Fruit fly (Drosophila melanogaster): ENCODE data around the gene D2hgdh.
A peak's percentile ranks its signal among the peaks of the same experiment; 100 is the strongest.

The D2hgdh gene

DNA sequence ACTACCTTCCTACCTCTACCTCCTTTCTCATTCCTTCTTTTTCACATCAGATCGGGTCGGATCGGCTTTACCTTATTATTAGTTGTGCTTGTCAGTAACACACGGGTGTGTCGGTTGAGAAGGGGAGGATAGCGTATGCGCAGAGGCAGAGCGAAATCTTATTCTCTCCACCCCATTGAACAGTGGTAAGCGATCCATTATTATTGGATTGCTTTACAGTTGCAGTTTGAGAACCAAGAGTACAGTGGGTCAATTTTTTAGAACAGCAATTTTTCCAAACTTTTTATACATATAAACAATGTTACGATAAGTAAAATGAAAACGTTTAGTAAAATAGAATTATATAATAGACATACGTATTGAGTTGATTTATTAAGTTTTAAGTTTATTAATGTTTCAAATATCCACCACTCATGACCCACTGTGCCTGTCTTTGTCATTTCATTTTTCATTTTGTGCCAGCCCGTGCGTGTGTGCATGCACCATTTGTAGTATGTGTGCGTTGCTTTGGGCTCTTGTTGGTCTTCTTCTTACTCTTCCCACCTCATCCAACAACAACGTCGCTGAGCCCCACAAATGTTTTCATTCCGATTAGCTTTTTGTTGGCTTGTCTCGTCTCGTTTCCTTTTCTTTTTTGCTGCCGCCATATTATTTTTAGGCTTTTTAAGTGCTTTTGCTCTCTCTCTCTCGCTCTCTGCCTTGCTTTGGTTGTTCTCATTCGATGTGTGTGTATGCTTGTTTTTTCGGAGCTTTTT is 3.5 kb upstream of the D2hgdh start (continued):
- TF ChIP-seq tgo (GFP tag; IDR thresholded peaks at IDR 0.05) (peak; percentile 99), CG33557 (GFP tag; optimal IDR thresholded peaks at IDR 0.05) (peak; percentile 99), pzg (GFP tag; optimal IDR thresholded peaks at IDR 0.05) (peak; percentile 20), CG8359 (GFP tag; optimal IDR thresholded peaks at IDR 0.05; ENCODE audit: borderline replicate concordance) (peak; percentile 96), Antp (GFP tag; optimal IDR thresholded peaks at IDR 0.05) (peak; percentile 85), Ada2b (GFP tag; IDR thresholded peaks at IDR 0.05) (peak; percentile 99), CG34224 (GFP tag; IDR thresholded peaks at IDR 0.05; ENCODE audit: partially characterized antibody) (peak; percentile 61; the same call in 1 of the 3 replicates), CG8478 (optimal IDR thresholded peaks at IDR 0.05) (no peak), CG18619 (GFP tag; optimal IDR thresholded peaks at IDR 0.05) (peak; percentile 99), peb (GFP tag; IDR thresholded peaks at IDR 0.05) (peak; percentile 99), CG31365 (tag; optimal IDR thresholded peaks at IDR 0.05) (peak; percentile 93), Nf-YC (tag; optimal IDR thresholded peaks at IDR 0.05) (peak; percentile 92), cad (GFP tag; optimal IDR thresholded peaks at IDR 0.05) (no peak), scrt (GFP tag; optimal IDR thresholded peaks at IDR 0.05) (peak; percentile 98), Fer2 (tag; optimal IDR thresholded peaks at IDR 0.05) (peak; percentile 99), CG17385 (GFP tag; optimal IDR thresholded peaks at IDR 0.05) (peak; percentile 99), CG12236 (GFP tag; optimal IDR thresholded peaks at IDR 0.05) (peak; percentile 90), disco-r (GFP tag; optimal IDR thresholded peaks at IDR 0.05) (peak; percentile 94), ewg (GFP tag; optimal IDR thresholded peaks at IDR 0.05) (peak; percentile 96), inv (GFP tag; IDR thresholded peaks at IDR 0.05; ENCODE audit: partially characterized antibody) (peak; percentile 66), oc (tag; optimal IDR thresholded peaks at IDR 0.05) (peak; percentile 99), usp (GFP tag; optimal IDR thresholded peaks at IDR 0.05) (no peak), CG1647 (GFP tag; optimal IDR thresholded peaks at IDR 0.05) (peak; percentile 94), z (GFP tag; IDR thresholded peaks at IDR 0.05) (peak; percentile 79), bab2 (GFP tag; optimal IDR thresholded peaks at IDR 0.05) (peak; percentile 79), her (GFP tag; optimal IDR thresholded peaks at IDR 0.05) (peak; percentile 55), HmgD (GFP tag; optimal IDR thresholded peaks at IDR 0.05) (peak; percentile 42), MBD-R2 (GFP tag; IDR thresholded peaks at IDR 0.05) (peak; percentile 96), chn (GFP tag; optimal IDR thresholded peaks at IDR 0.05) (peak; percentile 96), CG11398 (GFP tag; optimal IDR thresholded peaks at IDR 0.05) (peak; percentile 67), lola (GFP tag; optimal IDR thresholded peaks at IDR 0.05) (peak in 1 of 3 experiments; percentile 99), CG4282 (GFP tag; optimal IDR thresholded peaks at IDR 0.05) (peak; percentile 91), zen2 (GFP tag; IDR thresholded peaks at IDR 0.05; ENCODE audit: partially characterized antibody) (no peak; the same call in 2 of the 3 replicates), cg (GFP tag; optimal IDR thresholded peaks at IDR 0.05) (peak; percentile 65), Dip2 (GFP tag; IDR thresholded peaks at IDR 0.05) (peak; percentile 82), CG1529 (GFP tag; optimal IDR thresholded peaks at IDR 0.05) (peak; percentile 99), nerfin-1 (tag; optimal IDR thresholded peaks at IDR 0.05) (peak; percentile 99), mirr (GFP tag; optimal IDR thresholded peaks at IDR 0.05) (peak; percentile 97), Hmr (GFP tag; optimal IDR thresholded peaks at IDR 0.05) (peak; percentile 99), odd (GFP tag; optimal IDR thresholded peaks at IDR 0.05) (peak; percentile 99), CG6689 (GFP tag; IDR thresholded peaks at IDR 0.05) (peak; percentile 99), CG17912 (GFP tag; optimal IDR thresholded peaks at IDR 0.05) (peak; percentile 97), ranshi (GFP tag; IDR thresholded peaks at IDR 0.05) (peak; percentile 98), CG14710 (tag; optimal IDR thresholded peaks at IDR 0.05) (peak; percentile 98), CG10267 (tag; optimal IDR thresholded peaks at IDR 0.05) (peak; percentile 97), Elba2 (GFP tag; optimal IDR thresholded peaks at IDR 0.05) (peak; percentile 91), CG30020 (tag; optimal IDR thresholded peaks at IDR 0.05) (peak; percentile 84), NFAT (GFP tag; IDR thresholded peaks at IDR 0.05) (peak; percentile 96), CG3281 (GFP tag; optimal IDR thresholded peaks at IDR 0.05) (peak; percentile 99)
